Fruit fly (Drosophila melanogaster): ENCODE results near the gene CG17560.

dm6 chr3R:16604715-16605114 is 13.0 kb upstream of the CG17560 start, which contains the start of gene CG10345:
- no peak for TF ChIP-seq Hr96 (GFP tag; optimal IDR thresholded peaks at IDR 0.05)
- TF ChIP-seq pad (GFP tag; optimal IDR thresholded peaks at IDR 0.05): no peak
